Worm (Caenorhabditis elegans) whole organism, young adult: Measurements from ENCODE around the gene Y56A3A.30.
A peak's percentile ranks its signal among the peaks of the same experiment; 100 is the strongest.
"Not testable (repeated sequence)": the region's sequence is repeated elsewhere in the genome, so short reads cannot be mapped to it uniquely, and the experiment has no call there.

Experiments used
- B0019.2 ChIP-seq: fragments of 200-800 bp; sonication (Bioruptor generic); conservative IDR thresholded peaks from 2 replicates; pipeline ENCODE4 v1.3.6; 2022; ENCODE audit warnings: missing genetic modification reagents, missing genetic modification characterization, missing compliant biosample characterization
- B0035.1 ChIP-seq: sonication (generic microtip); optimal IDR thresholded peaks from 2 replicates; lab custom pipeline; 2016; ENCODE audit warnings: missing genetic modification characterization, mild to moderate bottlenecking, missing compliant biosample characterization, missing genotype, missing genetic modification reagents
- C17E4.6 ChIP-seq: fragments of 200-800 bp; sonication (Bioruptor generic); IDR thresholded peaks from 2 replicates; pipeline ENCODE4 v1.3.6; 2022; ENCODE audit warnings: missing genetic modification reagents, missing genetic modification characterization, missing compliant biosample characterization
- D2030.7 ChIP-seq: fragments of 200-800 bp; sonication (Bioruptor generic); IDR thresholded peaks from 2 replicates; pipeline ENCODE4 v1.3.6; 2022; ENCODE audit warnings: missing genetic modification reagents, missing genetic modification characterization, missing compliant biosample characterization
- F33H1.4 ChIP-seq: fragments of 200-800 bp; sonication (Bioruptor generic); IDR thresholded peaks from 2 replicates; pipeline ENCODE4 v1.3.6; 2022; ENCODE audit warnings: missing genetic modification reagents, missing genetic modification characterization, missing compliant biosample characterization
- F39B2.1 ChIP-seq: fragments of 200-800 bp; sonication (Bioruptor generic); IDR thresholded peaks from 2 replicates; pipeline ENCODE4 v1.3.6; 2022; ENCODE audit warnings: missing genetic modification reagents, missing genetic modification characterization, missing compliant biosample characterization
- Y53G8AR.9 ChIP-seq: fragments of 200-800 bp; sonication (Bioruptor generic); conservative IDR thresholded peaks from 2 replicates; pipeline ENCODE4 v1.3.6; 2022; ENCODE audit warnings: missing genetic modification reagents, missing genetic modification characterization, missing compliant biosample characterization
- Y95B8A.8 ChIP-seq: fragments of 200-800 bp; sonication (Bioruptor generic); IDR thresholded peaks from 2 replicates; pipeline ENCODE4 v1.3.6; 2022; ENCODE audit warnings: missing genetic modification reagents, missing genetic modification characterization, missing compliant biosample characterization
- bed-2 ChIP-seq: fragments of 200-800 bp; sonication (Bioruptor generic); IDR thresholded peaks from 2 replicates; pipeline ENCODE4 v1.3.6; 2022; ENCODE audit warnings: missing genetic modification reagents, missing genetic modification characterization, missing compliant biosample characterization
- cebp-1 ChIP-seq, 2 experiments: fragments of 200-800 bp in 1 of 2; sonication (Bioruptor generic) in 1 of 2; sonication (generic microtip) in 1 of 2; IDR thresholded peaks in 1 of 2; optimal IDR thresholded peaks in 1 of 2; 2 replicates each; pipeline versions ENCODE4 v1.3.6 to Lab custom; 2017 to 2022; ENCODE audit warnings: missing compliant biosample characterization in 2 of 2, missing genetic modification characterization in 2 of 2, mild to moderate bottlenecking in 1 of 2, missing genetic modification reagents in 1 of 2, moderate library complexity in 1 of 2
- ceh-100 ChIP-seq: fragments of 200-800 bp; sonication (Bioruptor generic); IDR thresholded peaks from 2 replicates; pipeline ENCODE4 v1.3.6; 2022; ENCODE audit warnings: missing genetic modification reagents, missing genetic modification characterization, missing compliant biosample characterization
- ceh-91 ChIP-seq: fragments of 200-800 bp; sonication (Bioruptor generic); IDR thresholded peaks from 2 replicates; pipeline ENCODE4 v1.3.6; 2022; ENCODE audit warnings: missing genetic modification reagents, missing genetic modification characterization, missing compliant biosample characterization
- dox-1 ChIP-seq: fragments of 200-800 bp; sonication (Bioruptor generic); IDR thresholded peaks from 2 replicates; pipeline ENCODE4 v1.3.6; 2022; ENCODE audit warnings: missing genetic modification reagents, missing genetic modification characterization, missing compliant biosample characterization
- egrh-3 ChIP-seq: fragments of 200-800 bp; sonication (Bioruptor generic); IDR thresholded peaks from 2 replicates; pipeline ENCODE4 v1.3.6; 2022; ENCODE audit warnings: missing genetic modification reagents, missing genetic modification characterization, missing compliant biosample characterization
- ekl-4 ChIP-seq: fragments of 200-800 bp; sonication (Bioruptor generic); IDR thresholded peaks from 2 replicates; pipeline ENCODE4 v1.3.6; 2022; ENCODE audit warnings: missing genetic modification reagents, missing genetic modification characterization, missing compliant biosample characterization
- hmg-1.2 ChIP-seq: fragments of 200-800 bp; sonication (Bioruptor generic); IDR thresholded peaks from 2 replicates; pipeline ENCODE4 v1.3.6; 2022; ENCODE audit warnings: missing genetic modification reagents, missing genetic modification characterization, missing compliant biosample characterization
- hrde-1 ChIP-seq: sonication (generic microtip); optimal IDR thresholded peaks from 2 replicates; lab custom pipeline; 2016; ENCODE audit warnings: missing genetic modification characterization, mild to moderate bottlenecking, missing compliant biosample characterization, moderate library complexity, missing genotype, missing genetic modification reagents, borderline replicate concordance
- hsf-1 ChIP-seq: fragments of 200-800 bp; sonication (Bioruptor generic); IDR thresholded peaks from 2 replicates; pipeline ENCODE4 v1.3.6; 2022; ENCODE audit warnings: missing genetic modification reagents, missing genetic modification characterization, missing compliant biosample characterization
- let-526 ChIP-seq: fragments of 200-800 bp; sonication (Bioruptor generic); IDR thresholded peaks from 2 replicates; pipeline ENCODE4 v1.3.6; 2022; ENCODE audit warnings: missing genetic modification reagents, missing genetic modification characterization, missing compliant biosample characterization
- lin-26 ChIP-seq: fragments of 200-800 bp; sonication (Bioruptor generic); IDR thresholded peaks from 2 replicates; pipeline ENCODE4 v1.3.6; 2022; ENCODE audit warnings: missing genetic modification reagents, missing genetic modification characterization, missing compliant biosample characterization
- lin-54 ChIP-seq: fragments of 200-800 bp; sonication (Bioruptor generic); optimal IDR thresholded peaks from 2 replicates; lab custom pipeline; 2018; ENCODE audit warnings: mild to moderate bottlenecking, missing genetic modification characterization, missing compliant biosample characterization
- lsl-1 ChIP-seq: fragments of 200-800 bp; sonication (Bioruptor generic); optimal IDR thresholded peaks from 2 replicates; lab custom pipeline; 2018; ENCODE audit warnings: mild to moderate bottlenecking, missing genetic modification characterization, moderate library complexity, missing compliant biosample characterization
- madf-6 ChIP-seq: fragments of 200-800 bp; sonication (Bioruptor generic); IDR thresholded peaks from 2 replicates; pipeline ENCODE4 v1.3.6; 2022; ENCODE audit warnings: missing genetic modification reagents, missing genetic modification characterization, missing compliant biosample characterization
- mcd-1 ChIP-seq: fragments of 200-800 bp; sonication (Bioruptor generic); IDR thresholded peaks from 2 replicates; pipeline ENCODE4 v1.3.6; 2022; ENCODE audit warnings: missing genetic modification reagents, missing genetic modification characterization, missing compliant biosample characterization
- nfyb-1 ChIP-seq: fragments of 200-800 bp; sonication (Bioruptor generic); IDR thresholded peaks from 2 replicates; pipeline ENCODE4 v1.3.6; 2022; ENCODE audit warnings: missing genetic modification reagents, missing genetic modification characterization, missing compliant biosample characterization
- pbrm-1 ChIP-seq: fragments of 200-800 bp; sonication (Bioruptor generic); IDR thresholded peaks from 2 replicates; pipeline ENCODE4 v1.3.6; 2022; ENCODE audit warnings: missing genetic modification reagents, missing genetic modification characterization, missing compliant biosample characterization
- rcor-1 ChIP-seq: fragments of 200-800 bp; sonication (Bioruptor generic); IDR thresholded peaks from 2 replicates; pipeline ENCODE4 v1.3.6; 2022; ENCODE audit warnings: missing genetic modification reagents, missing genetic modification characterization, missing compliant biosample characterization
- snpc-4 ChIP-seq, 5 experiments: fragments of 150-350 bp in 1 of 5; sonication (generic microtip) in 4 of 5; optimal IDR thresholded peaks; 2 replicates each; lab custom pipeline; 2014 to 2018; ENCODE audit warnings: missing genetic modification characterization in 5 of 5, missing biosample characterization in 3 of 5, antibody characterized with exemption in 2 of 5, mild to moderate bottlenecking in 2 of 5, missing compliant biosample characterization in 2 of 5, missing genotype in 2 of 5, moderate library complexity in 2 of 5, missing genetic modification reagents in 1 of 5
- tbp1 ChIP-seq: fragments of 200-800 bp; sonication (Bioruptor generic); optimal IDR thresholded peaks from 2 replicates; lab custom pipeline; 2018; ENCODE audit warnings: mild to moderate bottlenecking, missing genetic modification characterization, missing compliant biosample characterization
- unc-62 ChIP-seq: fragments of 150-350 bp; optimal IDR thresholded peaks from 2 replicates; lab custom pipeline; 2014; ENCODE audit warnings: missing biosample characterization, missing genetic modification reagents, missing genetic modification characterization
- ztf-28 ChIP-seq: fragments of 200-800 bp; sonication (Bioruptor generic); IDR thresholded peaks from 2 replicates; pipeline ENCODE4 v1.3.6; 2022; ENCODE audit warnings: missing genetic modification reagents, missing genetic modification characterization, missing compliant biosample characterization
- ztf-3 ChIP-seq: fragments of 200-800 bp; sonication (Bioruptor generic); optimal IDR thresholded peaks from 2 replicates; lab custom pipeline; 2018; ENCODE audit warnings: mild to moderate bottlenecking, missing genetic modification characterization, missing compliant biosample characterization

Y56A3A.30 gene

ce11 chrIII:11974414-11974813 is 4.5 kb downstream of the Y56A3A.30 start, which contains the start of gene Y56A3A.31:
TSS of gene Y56A3A.31 (plus strand) at chrIII:11974477.
- TF ChIP-seq lin-54 (GFP tag; lab: Kevin White, UChicago) (peak; percentile 22), Y95B8A.8 (no peak), snpc-4 (GFP tag; optimal IDR thresholded peaks at IDR 0.05; lab: Kevin White, UChicago) (no peak), snpc-4 (tag; optimal IDR thresholded peaks at IDR 0.05; lab: Kevin White, UChicago) (no peak), C17E4.6 (GFP tag; lab: Robert Waterston, UW) (no peak), unc-62 (no peak), ztf-3 (no peak), hsf-1 (GFP tag; lab: Robert Waterston, UW) (no peak), let-526 (no peak)

ce11 chrIII:11973996-11974395 is 4.9 kb downstream of the Y56A3A.30 start, which contains the start of gene ung-1:
TSS of gene ung-1 (minus strand) at chrIII:11974096.
- TF ChIP-seq lsl-1 (GFP tag; lab: Kevin White, UChicago): peak; percentile 76
- TF ChIP-seq hrde-1 (tag; lab: Kevin White, UChicago): no peak

ce11 chrIII:11971342-11971741 is 7.5 kb downstream of the Y56A3A.30 start, which contains the start of gene Y56A3A.28:
TSS of gene Y56A3A.28 (minus strand) at chrIII:11971374.
- TF ChIP-seq hmg-1.2 (GFP tag; lab: Robert Waterston, UW) (peak; percentile 97), B0035.1 (tag; lab: Kevin White, UChicago) (no peak), ztf-3 (no peak)

ce11 chrIII:11967049-11967448 is 11.8 kb downstream of the Y56A3A.30 start:
- TF ChIP-seq ekl-4 (peak; percentile 67; the same call in 1 of the 2 replicates), B0019.2 (GFP tag; lab: Robert Waterston, UW) (peak; percentile 75), F33H1.4 (GFP tag; lab: Robert Waterston, UW) (peak; percentile 62), D2030.7 (peak; percentile 91), dox-1 (peak; percentile 75), F39B2.1 (GFP tag; lab: Robert Waterston, UW) (peak; percentile 5; the same call in 1 of the 2 replicates), madf-6 (GFP tag; lab: Robert Waterston, UW) (peak; percentile 81), ceh-91 (peak; percentile 51), lin-26 (peak; percentile 100), pbrm-1 (GFP tag; lab: Robert Waterston, UW) (peak; percentile 91), rcor-1 (peak; percentile 68), nfyb-1 (GFP tag; lab: Robert Waterston, UW) (peak; percentile 85), Y95B8A.8 (peak; percentile 54; the same call in 1 of the 2 replicates), ceh-100 (GFP tag; lab: Robert Waterston, UW) (0 out of 2 replicates have a peak, but pooled peaks have one; percentile 47), egrh-3 (GFP tag; lab: Robert Waterston, UW) (peak; percentile 99), snpc-4 (tag; optimal IDR thresholded peaks at IDR 0.05; lab: Kevin White, UChicago) (peak in 2 of 4 experiments; percentile 17 to 60), bed-2 (GFP tag; lab: Robert Waterston, UW) (0 out of 2 replicates have a peak, but pooled peaks have one; percentile 42), tbp1 (GFP tag; lab: Kevin White, UChicago) (peak; percentile 37), cebp-1 (GFP tag; IDR thresholded peaks at IDR 0.05; lab: Robert Waterston, UW) (0 out of 2 replicates have a peak, but pooled peaks have one; percentile 23), Y53G8AR.9 (GFP tag; lab: Robert Waterston, UW) (0 out of 2 replicates have a peak, but pooled peaks have one; percentile 37), mcd-1 (GFP tag; lab: Robert Waterston, UW) (peak; percentile 79), ztf-28 (GFP tag; lab: Robert Waterston, UW) (0 out of 2 replicates have a peak, but pooled peaks have one; percentile 21)
- not testable (repeated sequence) for TF ChIP-seq snpc-4 (GFP tag; optimal IDR thresholded peaks at IDR 0.05; lab: Kevin White, UChicago); cebp-1 (tag; optimal IDR thresholded peaks at IDR 0.05; lab: Kevin White, UChicago)
